Fruit fly (Drosophila melanogaster) Kc167 (cell line): ENCODE data around the gene CG11837.

Source experiments
- Myc ChIP-seq: fragments of >200 bp; optimal IDR thresholded peaks from 2 replicates; lab custom pipeline; 2017; ENCODE audit warnings: missing external identifiers
- Sin3A ChIP-seq: fragments of >200 bp; optimal IDR thresholded peaks from 2 replicates; lab custom pipeline; 2018; ENCODE audit warnings: missing external identifiers
- h ChIP-seq: fragments of >200 bp; optimal IDR thresholded peaks from 3 replicates; lab custom pipeline; 2018; ENCODE audit warnings: missing external identifiers
- insv ChIP-seq: fragments of >200 bp; optimal IDR thresholded peaks from 3 replicates; lab custom pipeline; 2018; ENCODE audit warnings: missing external identifiers
- psq ChIP-seq: fragments of >200 bp; optimal IDR thresholded peaks from 2 replicates; lab custom pipeline; 2017; ENCODE audit warnings: missing external identifiers
- ttk ChIP-seq: sonication (Bioruptor generic); optimal IDR thresholded peaks from 2 replicates; lab custom pipeline; 2017; ENCODE audit warnings: missing external identifiers

The CG11837 gene

DNA sequence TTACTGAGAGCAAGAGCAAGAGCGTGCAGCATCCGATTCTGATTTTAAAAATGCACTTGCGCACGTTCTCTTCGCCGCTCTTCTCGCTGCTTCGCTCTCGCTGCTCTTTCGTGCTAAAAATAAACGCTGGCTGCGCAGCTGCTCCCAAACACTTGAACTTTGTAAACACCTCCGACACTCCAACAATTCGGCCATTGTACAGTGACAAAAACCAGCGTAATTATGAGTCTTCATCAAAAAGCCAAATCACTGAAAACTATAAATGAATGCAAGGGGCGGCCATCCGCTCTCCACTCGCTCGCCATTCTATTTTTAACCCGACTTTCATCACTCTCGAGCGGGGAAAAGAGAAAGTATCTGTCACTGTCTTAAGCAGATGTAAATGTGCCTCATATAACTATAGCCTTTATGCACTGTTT is 15.4 kb downstream of the CG11837 start:
- TF ChIP-seq insv (lab: Kevin White, UChicago) (no peak), psq (no peak), Sin3A (lab: Kevin White, UChicago) (no peak), h (lab: Kevin White, UChicago) (no peak), Myc (no peak), ttk (lab: Kevin White, UChicago) (no peak)

DNA sequence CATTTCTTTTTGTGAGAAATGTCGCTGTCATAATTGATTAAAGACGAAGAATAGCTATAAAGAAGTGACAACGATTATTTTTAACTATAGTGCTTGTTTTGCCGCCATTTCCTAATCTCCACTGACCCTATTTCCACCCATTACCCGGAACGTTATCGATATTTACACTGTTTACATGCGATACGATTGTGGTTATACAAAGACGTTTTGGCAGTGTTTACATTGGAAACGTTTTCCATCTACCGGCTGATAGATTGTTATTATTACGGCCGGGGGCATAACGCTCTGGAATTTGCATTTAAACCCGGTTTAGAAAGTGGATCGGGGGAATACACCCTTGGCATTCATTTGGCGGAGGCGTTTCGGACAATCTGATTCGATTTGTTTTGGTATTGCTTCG is 17.0 kb downstream of the CG11837 start:
- no peak for TF ChIP-seq h (lab: Kevin White, UChicago)
- no peak for TF ChIP-seq ttk (lab: Kevin White, UChicago)
- TF ChIP-seq Sin3A (lab: Kevin White, UChicago) = no peak
- TF ChIP-seq psq = no peak

DNA sequence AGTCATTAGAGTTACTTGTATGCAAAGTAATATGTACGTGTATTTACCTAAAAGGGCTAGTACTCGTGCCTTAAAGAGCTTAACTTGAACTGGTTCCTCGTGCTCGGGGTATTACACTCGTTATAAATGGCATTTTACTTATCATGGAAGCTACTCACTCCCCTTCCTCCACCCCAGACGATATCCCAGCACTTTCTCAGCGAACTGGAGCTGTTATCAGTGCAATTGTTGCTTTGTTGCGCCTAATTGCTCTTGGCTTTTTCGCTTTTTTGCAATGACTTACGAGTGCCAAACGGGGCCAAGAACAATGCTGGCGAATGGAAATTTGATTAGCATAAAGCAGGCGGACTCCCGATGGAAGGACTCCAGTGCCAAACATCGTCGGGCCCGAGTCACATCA is 17.8 kb downstream of the CG11837 start:
- TF ChIP-seq psq (no peak), Myc (no peak), insv (lab: Kevin White, UChicago) (no peak), h (lab: Kevin White, UChicago) (no peak), Sin3A (lab: Kevin White, UChicago) (no peak), ttk (lab: Kevin White, UChicago) (no peak)

DNA sequence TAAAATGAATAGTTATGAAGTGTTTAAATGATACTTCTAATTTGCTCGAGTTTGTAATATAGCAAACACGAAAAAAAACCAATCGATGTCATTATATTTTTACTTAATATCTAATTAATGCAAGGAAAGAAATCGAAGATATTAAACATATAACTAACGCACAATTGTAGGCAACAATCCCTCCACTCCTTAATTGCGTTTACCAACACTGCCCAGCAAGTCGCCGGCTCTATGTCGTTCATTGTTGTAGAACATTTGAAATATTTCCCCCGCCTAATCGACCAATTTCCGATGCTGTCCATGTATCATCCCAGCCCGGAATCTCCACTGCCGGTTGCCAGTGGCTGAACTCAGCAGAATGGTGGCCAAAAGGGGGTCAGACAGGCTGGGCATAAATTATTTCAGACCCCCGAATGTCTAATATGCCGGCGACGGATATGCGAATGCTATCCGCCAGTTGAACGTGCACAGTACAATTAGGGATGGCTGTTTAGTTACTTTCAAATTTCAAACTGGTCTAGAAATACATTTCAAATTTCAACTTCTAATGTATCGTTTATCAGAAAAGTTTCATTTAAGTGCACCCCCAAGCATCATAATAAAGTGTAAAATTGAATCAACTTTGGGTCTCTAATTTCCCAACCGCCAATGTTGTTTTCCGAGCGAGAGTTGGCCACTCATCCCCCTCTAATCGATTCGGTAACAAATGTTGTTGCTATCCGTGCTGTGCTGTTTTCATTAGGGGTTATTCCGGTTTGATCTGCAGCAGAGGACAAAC is 19.3 kb downstream of the CG11837 start:
- TF ChIP-seq h (lab: Kevin White, UChicago) (no peak), ttk (lab: Kevin White, UChicago) (no peak), Sin3A (lab: Kevin White, UChicago) (no peak), insv (lab: Kevin White, UChicago) (no peak), Myc (no peak), psq (no peak)

- TF ChIP-seq insv (lab: Kevin White, UChicago) (no peak), Sin3A (lab: Kevin White, UChicago) (no peak), h (lab: Kevin White, UChicago) (no peak), psq (no peak), ttk (lab: Kevin White, UChicago) (no peak), Myc (no peak)
Observed at dm6 chr3R:29069208-29070072, 20.1 kb downstream of the CG11837 start.

DNA sequence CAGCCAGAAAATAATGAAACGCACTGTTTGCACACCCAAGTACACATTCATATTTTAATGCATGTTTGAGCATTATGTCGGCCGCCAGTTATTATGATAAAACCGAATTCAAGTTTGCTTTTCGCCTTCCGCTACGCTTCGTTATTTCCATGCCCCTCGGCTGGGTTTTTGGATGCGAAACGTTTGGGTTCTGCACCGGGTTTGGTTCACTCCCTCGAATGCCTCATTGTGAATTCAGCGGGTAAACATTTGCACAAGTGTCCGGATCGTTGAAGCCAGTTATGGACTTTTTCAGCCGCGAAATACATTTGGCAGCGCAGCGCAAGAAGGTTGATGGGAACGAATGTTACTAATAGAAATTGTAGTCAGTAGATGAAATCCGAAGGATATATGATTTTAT is 21.8 kb downstream of the CG11837 start:
- TF ChIP-seq insv (lab: Kevin White, UChicago) (no peak), ttk (lab: Kevin White, UChicago) (no peak), Myc (no peak), psq (no peak), h (lab: Kevin White, UChicago) (no peak), Sin3A (lab: Kevin White, UChicago) (no peak)

DNA sequence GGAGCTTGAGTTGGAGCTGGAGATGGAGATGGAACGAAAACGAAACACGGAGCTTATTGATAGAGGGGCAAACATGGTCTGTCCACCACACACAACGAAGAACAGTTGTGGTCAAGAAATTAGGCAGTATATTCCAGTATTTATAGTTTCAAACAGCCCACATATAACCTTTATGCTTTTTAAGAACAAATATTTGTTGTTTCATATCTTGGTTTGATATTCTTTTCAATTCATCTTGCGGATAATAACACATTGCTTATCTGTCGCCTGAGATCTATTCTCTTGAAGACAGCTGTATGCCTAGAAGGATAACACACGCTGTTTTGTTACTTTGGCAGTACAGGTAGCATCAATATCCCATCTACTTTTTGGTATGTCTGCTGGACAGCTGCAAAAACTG is 23.5 kb downstream of the CG11837 start:
- no peak for TF ChIP-seq psq
- TF ChIP-seq Sin3A (lab: Kevin White, UChicago) = no peak
- TF ChIP-seq ttk (lab: Kevin White, UChicago) = no peak
- TF ChIP-seq h (lab: Kevin White, UChicago) = no peak
- no peak for TF ChIP-seq Myc
- TF ChIP-seq insv (lab: Kevin White, UChicago) = no peak

dm6 chr3R:29074001-29074609 is 24.8 kb downstream of the CG11837 start:
- TF ChIP-seq psq (no peak), insv (lab: Kevin White, UChicago) (no peak), h (lab: Kevin White, UChicago) (no peak), ttk (lab: Kevin White, UChicago) (no peak), Myc (no peak), Sin3A (lab: Kevin White, UChicago) (no peak)

DNA sequence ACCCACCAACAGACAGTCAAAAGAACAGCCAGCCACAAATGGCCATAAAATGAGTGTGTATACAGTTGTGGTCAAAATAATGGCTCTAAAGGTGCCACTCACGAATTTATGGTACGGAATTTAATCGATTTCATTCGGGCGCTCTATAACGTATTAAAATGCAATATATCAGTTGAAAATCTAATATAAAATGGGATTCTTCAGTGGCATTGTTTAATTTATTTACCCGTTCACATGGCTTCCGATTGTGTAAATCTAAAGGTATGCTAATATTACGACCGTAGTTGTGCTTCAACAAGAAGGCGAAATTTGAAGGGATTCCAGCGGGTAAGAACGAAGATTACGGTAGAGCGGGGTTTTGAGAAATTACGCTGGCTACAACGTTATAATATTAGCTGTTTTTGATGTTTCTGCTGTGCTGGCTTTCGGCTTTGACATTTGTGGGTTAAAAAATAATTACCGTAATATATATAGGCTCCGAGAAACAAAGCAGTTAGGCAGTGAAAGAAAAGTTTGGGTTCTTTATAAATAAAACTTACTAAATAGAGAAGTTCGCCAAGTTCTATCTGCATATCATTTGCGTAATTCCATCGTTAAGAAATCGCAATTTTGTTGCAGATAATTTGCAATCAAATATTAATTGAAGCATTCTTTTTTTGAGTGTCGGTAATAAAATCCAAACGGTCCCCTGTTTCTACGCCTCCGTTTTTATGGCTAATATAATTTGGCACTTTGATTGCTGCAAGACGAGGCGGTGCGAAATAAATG is 26.5 kb downstream of the CG11837 start:
- TF ChIP-seq Sin3A (lab: Kevin White, UChicago) = no peak
- no peak for TF ChIP-seq insv (lab: Kevin White, UChicago)
- no peak for TF ChIP-seq h (lab: Kevin White, UChicago)
- no peak for TF ChIP-seq Myc
- no peak for TF ChIP-seq psq
- TF ChIP-seq ttk (lab: Kevin White, UChicago) = no peak

DNA sequence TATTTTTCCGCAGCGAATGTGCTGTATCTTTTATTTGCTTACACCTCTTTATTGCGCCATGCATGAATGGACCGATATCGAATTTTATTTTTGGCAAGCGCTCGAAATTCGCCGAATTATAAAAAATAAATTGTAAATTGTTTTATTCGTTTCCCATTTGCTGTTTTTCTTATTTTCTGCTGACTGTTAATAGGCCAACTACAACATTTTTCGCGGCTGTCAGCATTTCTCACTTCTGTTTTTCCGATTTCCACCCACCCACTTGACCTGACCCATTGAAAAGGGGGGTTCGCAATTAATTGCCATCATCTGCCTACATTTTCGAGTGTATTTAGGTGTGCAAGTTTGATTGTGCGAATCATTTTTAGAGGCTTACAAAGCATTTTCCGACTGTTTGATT is 27.3 kb downstream of the CG11837 start:
- TF ChIP-seq Sin3A (lab: Kevin White, UChicago) = no peak
- TF ChIP-seq ttk (lab: Kevin White, UChicago) = no peak
- TF ChIP-seq h (lab: Kevin White, UChicago) = no peak
- no peak for TF ChIP-seq Myc
- no peak for TF ChIP-seq psq

DNA sequence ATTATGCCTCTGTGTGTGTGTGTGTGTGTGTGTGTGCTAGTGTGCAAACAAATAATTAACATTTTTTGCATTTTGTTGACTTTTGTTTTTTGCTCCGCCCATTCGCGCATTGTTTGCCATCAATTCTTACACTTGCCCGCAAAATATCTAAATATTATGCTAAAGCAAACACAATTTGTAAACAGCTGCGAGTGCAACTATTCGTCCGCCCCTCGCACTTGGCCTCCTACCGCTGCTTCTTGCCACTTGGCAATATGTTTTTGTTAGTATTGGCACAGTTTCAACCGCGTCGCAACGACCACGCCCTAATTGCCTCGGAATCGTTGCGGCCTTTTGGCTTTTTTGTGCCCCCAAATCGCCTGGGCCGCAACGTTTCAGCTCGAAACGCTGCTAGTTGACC is 28.3 kb downstream of the CG11837 start:
- TF ChIP-seq Sin3A (lab: Kevin White, UChicago) = no peak
- TF ChIP-seq h (lab: Kevin White, UChicago) = no peak
- no peak for TF ChIP-seq psq
